Worm (Caenorhabditis elegans): ENCODE results near the gene M163.8.

Gene M163.8

ce11 chrX:14492441-14492840 lies 7.5 kb downstream of the M163.8 start:
- TF ChIP-seq mxl-2 (GFP tag; conservative IDR thresholded peaks at IDR 0.05) (no peak), nhr-11 (tag; optimal IDR thresholded peaks at IDR 0.05) (no peak), zip-11 (GFP tag; IDR thresholded peaks at IDR 0.05) (no peak), zag-1 (tag; optimal IDR thresholded peaks at IDR 0.05) (no peak), cey-2 (tag; optimal IDR thresholded peaks at IDR 0.05; ENCODE audit: borderline replicate concordance, insufficient read depth) (no peak), madf-5 (GFP tag; IDR thresholded peaks at IDR 0.05) (no peak), ceh-44 (GFP tag; IDR thresholded peaks at IDR 0.05) (no peak), tag-97 (GFP tag; IDR thresholded peaks at IDR 0.05) (no peak), mep-1 (tag; optimal IDR thresholded peaks at IDR 0.05) (no peak), nhr-76 (tag; optimal IDR thresholded peaks at IDR 0.05) (no peak)

ce11 chrX:14495075-14495474 lies 10.1 kb downstream of the M163.8 start:
- TF ChIP-seq attf-4 (tag; optimal IDR thresholded peaks at IDR 0.05) (no peak), hif-1 (tag; optimal IDR thresholded peaks at IDR 0.05) (peak in 1 of 2 experiments; percentile 82), aha-1 (tag) (peak; percentile 81), hlh-30 (tag; optimal IDR thresholded peaks at IDR 0.05; ENCODE audit: insufficient read depth) (peak; percentile 20)

- TF ChIP-seq dmd-9 (GFP tag; IDR thresholded peaks at IDR 0.05) = no peak
- no peak for TF ChIP-seq nhr-77 (tag; optimal IDR thresholded peaks at IDR 0.05)
- no peak for TF ChIP-seq T20F7.1 (GFP tag; optimal IDR thresholded peaks at IDR 0.05)
- TF ChIP-seq nhr-28 (tag; optimal IDR thresholded peaks at IDR 0.05) = no peak
- TF ChIP-seq arid-1 (GFP tag; conservative IDR thresholded peaks at IDR 0.05) = no peak
- no peak for TF ChIP-seq egl-27 (tag; optimal IDR thresholded peaks at IDR 0.05)
- TF ChIP-seq zfp-2 (tag; optimal IDR thresholded peaks at IDR 0.05) = no peak
- no peak for TF ChIP-seq saeg-2 (GFP tag; IDR thresholded peaks at IDR 0.05)
These were observed 10.9 kb downstream of the M163.8 start, which contains the start of gene ztf-14 for ce11 chrX:14495785-14496184. ztf-14 (plus strand) TSS chrX:14496085.

- peak in 1 of 2 experiments; percentile 1 for TF ChIP-seq daf-16 (GFP tag; optimal IDR thresholded peaks at IDR 0.05)
- TF ChIP-seq daf-16 (tag; optimal IDR thresholded peaks at IDR 0.05) = peak; percentile 17
- TF ChIP-seq cey-2 (tag; optimal IDR thresholded peaks at IDR 0.05; ENCODE audit: borderline replicate concordance, insufficient read depth) = no peak
These were observed 11.6 kb downstream of the M163.8 start for ce11 chrX:14496545-14496944.

- TF ChIP-seq hlh-30 (tag; optimal IDR thresholded peaks at IDR 0.05; ENCODE audit: insufficient read depth) (peak; percentile 86), saeg-2 (GFP tag; IDR thresholded peaks at IDR 0.05) (no peak), nhr-25 (tag; optimal IDR thresholded peaks at IDR 0.05; ENCODE audit: borderline replicate concordance, insufficient read depth) (peak; percentile 8), nhr-48 (tag; optimal IDR thresholded peaks at IDR 0.05) (peak; percentile 4), lin-38 (GFP tag; IDR thresholded peaks at IDR 0.05) (no peak), aha-1 (tag) (peak; percentile 90), ctbp-1 (GFP tag; IDR thresholded peaks at IDR 0.05) (0 out of 2 replicates have a peak, but pooled peaks have one; percentile 39), dmd-9 (GFP tag; IDR thresholded peaks at IDR 0.05) (no peak), hlh-11 (tag; optimal IDR thresholded peaks at IDR 0.05) (peak; percentile 11), tra-1 (GFP tag; IDR thresholded peaks at IDR 0.05) (peak; percentile 45; the same call in 1 of the 2 replicates), ceh-82 (tag; optimal IDR thresholded peaks at IDR 0.05) (no peak), nhr-28 (tag; optimal IDR thresholded peaks at IDR 0.05) (peak; percentile 60), lsy-2 (tag; optimal IDR thresholded peaks at IDR 0.05) (peak in 1 of 2 experiments; percentile 27), ceh-44 (GFP tag; IDR thresholded peaks at IDR 0.05) (no peak), dmd-6 (GFP tag; IDR thresholded peaks at IDR 0.05) (peak; percentile 41), mdl-1 (tag; optimal IDR thresholded peaks at IDR 0.05) (peak in 1 of 2 experiments; percentile 45), unc-62 (GFP tag; optimal IDR thresholded peaks at IDR 0.05 in 1 of 2) (peak in 1 of 2 experiments; percentile 97), unc-62 (tag; optimal IDR thresholded peaks at IDR 0.05) (no peak)
These were observed 15.0 kb downstream of the M163.8 start for ce11 chrX:14499830-14500409.

All from whole organism, L4 larva.